Fruit fly (Drosophila melanogaster): ENCODE data around the gene BBS5.

The BBS5 gene

DNA sequence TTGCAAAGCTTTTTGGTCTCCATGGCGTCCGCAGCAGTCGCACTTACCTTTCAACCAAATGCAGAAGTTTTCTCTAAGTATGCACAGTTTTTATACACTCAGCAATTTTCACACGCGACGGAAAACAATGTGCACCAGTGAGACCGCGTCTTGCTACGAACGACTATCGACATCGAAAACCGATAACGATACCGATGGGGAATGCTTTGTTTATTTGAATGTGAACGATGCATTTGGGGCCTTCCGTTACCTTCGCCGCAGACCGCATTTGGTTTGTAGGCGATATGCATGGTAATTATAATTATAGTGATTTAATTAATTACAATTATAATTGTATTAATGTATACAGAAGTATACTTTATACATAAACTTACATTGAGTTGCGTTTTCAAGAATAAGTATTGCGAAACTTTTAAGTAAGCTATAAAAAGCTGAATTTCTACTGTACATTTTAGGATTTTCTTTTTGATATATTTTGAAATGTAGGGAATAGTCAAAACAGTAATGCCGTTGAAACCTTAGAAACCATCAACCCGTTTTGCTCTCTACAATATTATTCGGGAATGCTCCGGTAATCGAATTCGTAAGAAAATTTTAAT is 4.1 kb upstream of the BBS5 start, which contains the start of the genes Hus1-like and ctrip (continued):
- TF ChIP-seq CG10274 (GFP tag; optimal IDR thresholded peaks at IDR 0.05) = no peak
- no peak for TF ChIP-seq lola (GFP tag; optimal IDR thresholded peaks at IDR 0.05)
- no peak for TF ChIP-seq Bdp1 (GFP tag; optimal IDR thresholded peaks at IDR 0.05)
- TF ChIP-seq CG7786 (GFP tag; optimal IDR thresholded peaks at IDR 0.05) = no peak
- TF ChIP-seq luna (GFP tag; optimal IDR thresholded peaks at IDR 0.05) = no peak
- TF ChIP-seq gt (GFP tag; IDR thresholded peaks at IDR 0.05) = no peak
- no peak for TF ChIP-seq bigmax (GFP tag; optimal IDR thresholded peaks at IDR 0.05)
- no peak for TF ChIP-seq CG6683 (GFP tag; optimal IDR thresholded peaks at IDR 0.05)
- TF ChIP-seq Tbp (GFP tag; optimal IDR thresholded peaks at IDR 0.05) = no peak
- TF ChIP-seq tx (GFP tag; optimal IDR thresholded peaks at IDR 0.05) = no peak
- no peak for TF ChIP-seq Adf1 (GFP tag; IDR thresholded peaks at IDR 0.05)
- TF ChIP-seq az2 (GFP tag; optimal IDR thresholded peaks at IDR 0.05) = peak; percentile 0
- TF ChIP-seq CG7963 (GFP tag; IDR thresholded peaks at IDR 0.05; ENCODE audit: partially characterized antibody) = no peak
- peak; percentile 72 for TF ChIP-seq CG1603 (tag; optimal IDR thresholded peaks at IDR 0.05)
- no peak for TF ChIP-seq CG8478 (optimal IDR thresholded peaks at IDR 0.05)
- no peak for TF ChIP-seq CG17359 (tag; optimal IDR thresholded peaks at IDR 0.05)
- TF ChIP-seq fu2 (GFP tag; optimal IDR thresholded peaks at IDR 0.05) = no peak
- peak; percentile 87 for TF ChIP-seq CG12659 (GFP tag; optimal IDR thresholded peaks at IDR 0.05)
- TF ChIP-seq tgo (GFP tag; IDR thresholded peaks at IDR 0.05) = no peak
- TF ChIP-seq phol (tag; optimal IDR thresholded peaks at IDR 0.05) = peak; percentile 33
- no peak for TF ChIP-seq MTF-1 (GFP tag; optimal IDR thresholded peaks at IDR 0.05; ENCODE audit: borderline replicate concordance)
- no peak for TF ChIP-seq CG10565 (GFP tag; optimal IDR thresholded peaks at IDR 0.05)
- TF ChIP-seq croc (GFP tag; conservative IDR thresholded peaks at IDR 0.05) = no peak
- no peak for TF ChIP-seq CG15479 (GFP tag; optimal IDR thresholded peaks at IDR 0.05)
- TF ChIP-seq Hmx (GFP tag; optimal IDR thresholded peaks at IDR 0.05) = no peak
- no peak for TF ChIP-seq CG31441 (GFP tag; IDR thresholded peaks at IDR 0.05)
- TF ChIP-seq CG9609 (GFP tag; optimal IDR thresholded peaks at IDR 0.05) = no peak
- TF ChIP-seq pum (GFP tag; optimal IDR thresholded peaks at IDR 0.05) = no peak
- TF ChIP-seq Dref (GFP tag; IDR thresholded peaks at IDR 0.05) = peak; percentile 89
- TF ChIP-seq CG15011 (GFP tag; optimal IDR thresholded peaks at IDR 0.05) = no peak
- TF ChIP-seq stwl (tag; optimal IDR thresholded peaks at IDR 0.05) = peak; percentile 53
- peak; percentile 3 for TF ChIP-seq CG7839 (tag; optimal IDR thresholded peaks at IDR 0.05)
- TF ChIP-seq CG15696 (tag; optimal IDR thresholded peaks at IDR 0.05) = no peak
- TF ChIP-seq CG13775 (GFP tag; optimal IDR thresholded peaks at IDR 0.05) = peak; percentile 15
- TF ChIP-seq corto (GFP tag; optimal IDR thresholded peaks at IDR 0.05) = no peak
- TF ChIP-seq jigr1 (GFP tag; IDR thresholded peaks at IDR 0.05) = no peak
- no peak; the same call in 3 of the 4 replicates for TF ChIP-seq Gug (GFP tag; IDR thresholded peaks at IDR 0.05)
- no peak for TF ChIP-seq CG6654 (GFP tag; optimal IDR thresholded peaks at IDR 0.05)
- TF ChIP-seq cas (GFP tag; IDR thresholded peaks at IDR 0.05) = no peak
- no peak for TF ChIP-seq CG11504 (tag; optimal IDR thresholded peaks at IDR 0.05)
- no peak for TF ChIP-seq CG14965 (GFP tag; optimal IDR thresholded peaks at IDR 0.05; ENCODE audit: borderline replicate concordance)
- TF ChIP-seq trem (tag; optimal IDR thresholded peaks at IDR 0.05) = peak; percentile 32
- no peak for TF ChIP-seq ken (GFP tag; IDR thresholded peaks at IDR 0.05)
- no peak for TF ChIP-seq CG14667 (GFP tag; IDR thresholded peaks at IDR 0.05)
- no peak for TF ChIP-seq bsh (GFP tag; optimal IDR thresholded peaks at IDR 0.05)
- no peak for TF ChIP-seq CG11696 (GFP tag; IDR thresholded peaks at IDR 0.05)
- TF ChIP-seq Hr39 (optimal IDR thresholded peaks at IDR 0.05) = no peak
- TF ChIP-seq Antp (GFP tag; optimal IDR thresholded peaks at IDR 0.05) = no peak
- TF ChIP-seq pfk (GFP tag; optimal IDR thresholded peaks at IDR 0.05) = peak; percentile 37
- peak; percentile 37; the same call in 1 of the 2 replicates for TF ChIP-seq inv (GFP tag; IDR thresholded peaks at IDR 0.05; ENCODE audit: partially characterized antibody)
- peak; percentile 69 for TF ChIP-seq amos (GFP tag; IDR thresholded peaks at IDR 0.05; ENCODE audit: partially characterized antibody)
